Worm (Caenorhabditis elegans) whole organism, L4 larva: ENCODE data around the gene dhs-12.

Source experiments
- F37D6.2 ChIP-seq: sonication (generic microtip); optimal IDR thresholded peaks from 2 replicates; lab custom pipeline; 2016; ENCODE audit warnings: mild to moderate bottlenecking, missing genetic modification characterization, missing compliant biosample characterization
- T20F7.1 ChIP-seq: fragments of 200-800 bp; sonication (Bioruptor generic); optimal IDR thresholded peaks from 2 replicates; lab custom pipeline; 2018; ENCODE audit warnings: mild to moderate bottlenecking, missing genetic modification characterization, missing compliant biosample characterization
- Y48G9A.11 ChIP-seq: fragments of 200-800 bp; sonication (Bioruptor generic); IDR thresholded peaks from 2 replicates; pipeline ENCODE4 v1.3.6; 2022; ENCODE audit warnings: missing genetic modification reagents, missing genetic modification characterization, missing compliant biosample characterization
- Y75B8A.6 ChIP-seq: fragments of 200-800 bp; sonication (Bioruptor generic); IDR thresholded peaks from 2 replicates; pipeline ENCODE4 v1.3.6; 2022; ENCODE audit warnings: missing genetic modification reagents, missing genetic modification characterization, missing compliant biosample characterization
- aha-1 ChIP-seq: fragments of 150-350 bp; peaks from one replicate; lab custom pipeline; 2014; ENCODE audit warnings: missing biosample characterization, missing genetic modification characterization
- aly-2 ChIP-seq: sonication (generic microtip); optimal IDR thresholded peaks from 2 replicates; lab custom pipeline; 2018; ENCODE audit warnings: missing biosample characterization, missing genetic modification characterization
- ama-1 ChIP-seq: fragments of 150-350 bp; optimal IDR thresholded peaks from 2 replicates; lab custom pipeline; 2014; ENCODE audit warnings: inconsistent platforms, mixed read lengths
- arid-1 ChIP-seq: fragments of 200-800 bp; sonication (Bioruptor generic); conservative IDR thresholded peaks from 2 replicates; pipeline ENCODE4 v1.3.6; 2022; ENCODE audit warnings: missing genetic modification reagents, missing genetic modification characterization, missing compliant biosample characterization
- ceh-44 ChIP-seq: fragments of 200-800 bp; sonication (Bioruptor generic); IDR thresholded peaks from 2 replicates; pipeline ENCODE4 v1.3.6; 2022; ENCODE audit warnings: missing genetic modification reagents, missing genetic modification characterization, missing compliant biosample characterization
- daf-16 ChIP-seq, 3 experiments: sonication (generic microtip); optimal IDR thresholded peaks; 2 replicates each; lab custom pipeline; 2016 to 2017; ENCODE audit warnings: missing genetic modification characterization in 3 of 3, missing genetic modification reagents in 3 of 3, mild to moderate bottlenecking in 2 of 3, missing compliant biosample characterization in 2 of 3, missing biosample characterization in 1 of 3, moderate library complexity in 1 of 3
- dpl-1 ChIP-seq: fragments of 150-350 bp; optimal IDR thresholded peaks from 2 replicates; lab custom pipeline; 2014; ENCODE audit warnings: missing biosample characterization, missing genetic modification reagents, missing genetic modification characterization
- duxl-1 ChIP-seq: sonication (generic microtip); optimal IDR thresholded peaks from 2 replicates; lab custom pipeline; 2016; ENCODE audit warnings: mild to moderate bottlenecking, missing genetic modification characterization, moderate library complexity, missing compliant biosample characterization; ENCODE audit not compliant: poor library complexity
- dve-1 ChIP-seq: sonication (generic microtip); optimal IDR thresholded peaks from 2 replicates; lab custom pipeline; 2017; ENCODE audit warnings: antibody characterized with exemption, mild to moderate bottlenecking, missing genetic modification characterization, missing compliant biosample characterization; ENCODE audit not compliant: insufficient read depth
- egl-43 ChIP-seq: fragments of 200-800 bp; sonication (Bioruptor generic); IDR thresholded peaks from 2 replicates; pipeline ENCODE4 v1.3.6; 2022; ENCODE audit warnings: missing genetic modification reagents, missing genetic modification characterization, missing compliant biosample characterization
- fkh-10 ChIP-seq: fragments of 150-350 bp; optimal IDR thresholded peaks from 2 replicates; lab custom pipeline; 2014; ENCODE audit warnings: missing biosample characterization, missing genetic modification reagents, missing genetic modification characterization
- fos-1 ChIP-seq: fragments of 150-350 bp; optimal IDR thresholded peaks from 2 replicates; lab custom pipeline; 2014; ENCODE audit warnings: missing biosample characterization, missing genetic modification characterization
- hif-1 ChIP-seq, 2 experiments: sonication (generic microtip); optimal IDR thresholded peaks; 2 replicates each; lab custom pipeline; 2016 to 2017; ENCODE audit warnings: missing compliant biosample characterization in 2 of 2, missing genetic modification characterization in 2 of 2, missing genetic modification reagents in 2 of 2, missing genotype in 2 of 2, mild to moderate bottlenecking in 1 of 2
- hlh-11 ChIP-seq: fragments of 200-800 bp; sonication (Bioruptor generic); optimal IDR thresholded peaks from 2 replicates; lab custom pipeline; 2018; ENCODE audit warnings: mild to moderate bottlenecking, missing genetic modification characterization, missing compliant biosample characterization
- hlh-30 ChIP-seq: sonication (generic microtip); optimal IDR thresholded peaks from 2 replicates; lab custom pipeline; 2017; ENCODE audit warnings: antibody characterized with exemption, mild to moderate bottlenecking, missing genetic modification characterization, missing compliant biosample characterization; ENCODE audit not compliant: insufficient read depth
- hmg-1.1 ChIP-seq: fragments of 200-800 bp; sonication (Bioruptor generic); IDR thresholded peaks from 2 replicates; pipeline ENCODE4 v1.3.6; 2022; ENCODE audit warnings: missing genetic modification reagents, missing genetic modification characterization, missing compliant biosample characterization
- lin-13 ChIP-seq: fragments of 150-350 bp; optimal IDR thresholded peaks from 2 replicates; lab custom pipeline; 2014; ENCODE audit warnings: missing biosample characterization, missing genetic modification reagents, missing genetic modification characterization
- lin-38 ChIP-seq: fragments of 200-800 bp; sonication (Bioruptor generic); IDR thresholded peaks from 2 replicates; pipeline ENCODE4 v1.3.6; 2022; ENCODE audit warnings: missing genetic modification reagents, missing genetic modification characterization, missing compliant biosample characterization
- lsy-2 ChIP-seq, 2 experiments: fragments of 150-350 bp in 1 of 2; sonication (generic microtip) in 1 of 2; optimal IDR thresholded peaks; 2 replicates each; lab custom pipeline; 2014 to 2017; ENCODE audit warnings: missing biosample characterization in 2 of 2, missing genetic modification characterization in 2 of 2
- madf-5 ChIP-seq, 2 experiments: fragments of 200-800 bp; sonication (Bioruptor generic); IDR thresholded peaks; 2 replicates each; pipeline ENCODE4 v1.3.6; 2022; ENCODE audit warnings: missing compliant biosample characterization in 2 of 2, missing genetic modification characterization in 2 of 2
- madf-9 ChIP-seq: fragments of 200-800 bp; sonication (Bioruptor generic); conservative IDR thresholded peaks from 2 replicates; pipeline ENCODE4 v1.3.6; 2022; ENCODE audit warnings: missing genetic modification reagents, missing genetic modification characterization, missing compliant biosample characterization
- mdl-1 ChIP-seq, 2 experiments: fragments of 150-350 bp in 1 of 2; sonication (generic microtip) in 1 of 2; optimal IDR thresholded peaks; 2 replicates each; lab custom pipeline; 2014 to 2017; ENCODE audit warnings: missing biosample characterization in 2 of 2, missing genetic modification characterization in 2 of 2
- mep-1 ChIP-seq: fragments of 150-350 bp; sonication (generic microtip); optimal IDR thresholded peaks from 3 replicates; lab custom pipeline; 2014; ENCODE audit warnings: missing biosample characterization, missing genetic modification characterization
- mes-2 ChIP-seq: sonication (generic microtip); optimal IDR thresholded peaks from 2 replicates; lab custom pipeline; 2016; ENCODE audit warnings: missing genotype, mild to moderate bottlenecking, missing genetic modification characterization, missing compliant biosample characterization; ENCODE audit not compliant: poor library complexity, severe bottlenecking
- mxl-2 ChIP-seq: fragments of 200-800 bp; sonication (Bioruptor generic); conservative IDR thresholded peaks from 2 replicates; pipeline ENCODE4 v1.3.6; 2022; ENCODE audit warnings: missing genetic modification reagents, missing genetic modification characterization, missing compliant biosample characterization
- mxl-3 ChIP-seq: fragments of 200-800 bp; sonication (Bioruptor generic); optimal IDR thresholded peaks from 2 replicates; lab custom pipeline; 2018; ENCODE audit warnings: mild to moderate bottlenecking, missing genetic modification characterization, missing compliant biosample characterization
- nhr-11 ChIP-seq: fragments of 150-350 bp; optimal IDR thresholded peaks from 2 replicates; lab custom pipeline; 2014; ENCODE audit warnings: missing biosample characterization, missing genetic modification characterization
- nhr-28 ChIP-seq: fragments of 150-350 bp; optimal IDR thresholded peaks from 2 replicates; lab custom pipeline; 2014; ENCODE audit warnings: missing biosample characterization, missing genetic modification characterization
- nhr-41 ChIP-seq: fragments of 200-800 bp; sonication (Bioruptor generic); IDR thresholded peaks from 2 replicates; pipeline ENCODE4 v1.3.6; 2022; ENCODE audit warnings: missing genetic modification reagents, missing genetic modification characterization, missing compliant biosample characterization
- nhr-42 ChIP-seq: fragments of 200-800 bp; sonication (Bioruptor generic); IDR thresholded peaks from 2 replicates; pipeline ENCODE4 v1.3.6; 2022; ENCODE audit warnings: missing genetic modification characterization, missing compliant biosample characterization
- rbr-2 ChIP-seq: sonication (generic microtip); optimal IDR thresholded peaks from 2 replicates; lab custom pipeline; 2016; ENCODE audit warnings: missing genotype, missing genetic modification characterization, missing compliant biosample characterization
- set-16 ChIP-seq: fragments of 200-800 bp; sonication (Bioruptor generic); IDR thresholded peaks from 2 replicates; pipeline ENCODE4 v1.3.6; 2022; ENCODE audit warnings: missing genetic modification reagents, missing genetic modification characterization, missing compliant biosample characterization
- snpc-1.2 ChIP-seq: fragments of 200-800 bp; sonication (Bioruptor generic); IDR thresholded peaks from 2 replicates; pipeline ENCODE4 v1.3.6; 2022; ENCODE audit warnings: missing genetic modification reagents, missing genetic modification characterization, missing compliant biosample characterization
- spr-1 ChIP-seq: sonication (generic microtip); optimal IDR thresholded peaks from 2 replicates; lab custom pipeline; 2016; ENCODE audit warnings: mild to moderate bottlenecking, missing genetic modification characterization, missing compliant biosample characterization
- tag-97 ChIP-seq: fragments of 200-800 bp; sonication (Bioruptor generic); IDR thresholded peaks from 2 replicates; pipeline ENCODE4 v1.3.6; 2022; ENCODE audit warnings: missing genetic modification characterization, missing compliant biosample characterization
- unc-130 ChIP-seq: sonication (generic microtip); optimal IDR thresholded peaks from 2 replicates; lab custom pipeline; 2016; ENCODE audit warnings: missing genetic modification reagents, missing genetic modification characterization, missing compliant biosample characterization
- unc-62 ChIP-seq, 3 experiments: fragments of 150-350 bp in 1 of 3; sonication (generic microtip); optimal IDR thresholded peaks in 2 of 3; peaks in 1 of 3; 1 replicate in 1 of 3; 2 replicates in 2 of 3; lab custom pipeline; 2014 to 2017; ENCODE audit warnings: missing biosample characterization in 3 of 3, missing genetic modification characterization in 3 of 3, missing genetic modification reagents in 3 of 3, missing genotype in 1 of 3

The dhs-12 gene

DNA sequence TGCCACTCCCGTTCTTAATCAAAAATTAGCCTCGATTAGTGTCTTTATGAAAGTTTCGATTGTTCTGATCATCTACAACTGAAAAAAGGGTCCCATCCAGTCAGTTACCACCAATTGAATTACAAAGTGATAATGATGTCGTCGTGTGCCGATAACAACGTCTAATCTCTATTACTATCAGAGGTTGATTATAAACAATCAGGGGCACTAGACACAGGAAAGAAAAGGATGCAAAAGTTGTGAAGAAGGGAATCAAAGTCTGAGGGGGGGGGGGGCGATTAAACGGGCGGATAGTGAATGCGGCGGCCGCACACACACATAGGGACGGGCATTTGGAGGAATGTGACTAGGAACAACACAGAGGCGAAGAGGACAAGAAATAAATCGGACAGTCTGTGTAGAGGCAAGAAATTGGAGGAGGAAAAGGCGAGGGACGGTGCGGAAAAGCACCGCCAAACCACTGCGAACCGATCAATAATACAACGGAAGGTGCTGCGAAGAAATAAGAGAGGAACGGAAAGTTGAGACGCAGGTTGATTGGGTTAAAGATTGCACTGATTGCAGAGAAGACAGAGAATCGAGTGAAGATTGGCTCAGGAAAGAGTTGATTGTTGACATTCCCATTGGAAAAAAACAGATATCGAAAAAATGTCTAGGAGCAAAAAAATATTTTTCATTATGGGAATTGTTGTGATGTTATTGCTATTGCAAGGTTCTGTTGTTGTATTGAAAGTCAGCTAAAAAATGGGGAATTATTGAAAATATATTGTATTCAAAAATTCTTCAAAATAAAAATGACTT is 32.9 kb downstream of the dhs-12 start:
- TF ChIP-seq madf-5 (GFP tag; IDR thresholded peaks at IDR 0.05; lab: Robert Waterston, UW) = no peak
- TF ChIP-seq hlh-11 (tag; lab: Kevin White, UChicago) = peak; percentile 65
- TF ChIP-seq aha-1 (tag; lab: Kevin White, UChicago) = peak; percentile 89
- TF ChIP-seq set-16 = peak; percentile 24; the same call in 1 of the 2 replicates
- no peak for TF ChIP-seq nhr-28
- 0 out of 2 replicates have a peak, but pooled peaks have one; percentile 31 for TF ChIP-seq mxl-2 (GFP tag; lab: Robert Waterston, UW)
- TF ChIP-seq daf-16 (GFP tag; optimal IDR thresholded peaks at IDR 0.05; lab: Kevin White, UChicago) = peak in 1 of 2 experiments; percentile 92
- TF ChIP-seq daf-16 (tag; optimal IDR thresholded peaks at IDR 0.05; lab: Kevin White, UChicago) = peak; percentile 40
- peak; percentile 36 for TF ChIP-seq dve-1
- TF ChIP-seq unc-62 (GFP tag; optimal IDR thresholded peaks at IDR 0.05 in 1 of 2; lab: Kevin White, UChicago) = peak in 1 of 2 experiments; percentile 93
- TF ChIP-seq unc-62 (tag; optimal IDR thresholded peaks at IDR 0.05; lab: Kevin White, UChicago) = no peak
- peak; percentile 78 for TF ChIP-seq mxl-3
- TF ChIP-seq madf-9 (GFP tag; lab: Robert Waterston, UW) = no peak
- TF ChIP-seq Y48G9A.11 = no peak
- no peak for TF ChIP-seq spr-1 (tag; lab: Kevin White, UChicago)
- TF ChIP-seq egl-43 (GFP tag; lab: Robert Waterston, UW) = peak; percentile 16; the same call in 1 of the 2 replicates
- TF ChIP-seq, all 104 proteins: peak for 9

ce11 chrIV:10176252-10176730 is 34.0 kb downstream of the dhs-12 start, which contains the start of gene rack-1:
Gene rack-1 (plus strand): TSS chrIV:10176680.
- TF ChIP-seq hlh-11 (tag; lab: Kevin White, UChicago) = peak; percentile 48
- peak; percentile 44 for TF ChIP-seq nhr-28
- TF ChIP-seq daf-16 (GFP tag; optimal IDR thresholded peaks at IDR 0.05; lab: Kevin White, UChicago) = no peak
- TF ChIP-seq daf-16 (tag; optimal IDR thresholded peaks at IDR 0.05; lab: Kevin White, UChicago) = peak; percentile 38
- peak in 1 of 2 experiments; percentile 79 for TF ChIP-seq lsy-2 (tag; optimal IDR thresholded peaks at IDR 0.05; lab: Kevin White, UChicago)
- no peak for TF ChIP-seq madf-5 (GFP tag; IDR thresholded peaks at IDR 0.05; lab: Robert Waterston, UW)
- TF ChIP-seq dve-1 = peak; percentile 45
- peak in 1 of 2 experiments; percentile 7 for TF ChIP-seq mdl-1 (tag; optimal IDR thresholded peaks at IDR 0.05; lab: Kevin White, UChicago)
- TF ChIP-seq dpl-1 (GFP tag; lab: Kevin White, UChicago) = peak; percentile 38
- TF ChIP-seq tag-97 = no peak
- TF ChIP-seq hif-1 (tag; optimal IDR thresholded peaks at IDR 0.05; lab: Kevin White, UChicago) = peak in 1 of 2 experiments; percentile 18
- peak; percentile 78 for TF ChIP-seq mes-2
- no peak for TF ChIP-seq egl-43 (GFP tag; lab: Robert Waterston, UW)
- peak; percentile 51 for TF ChIP-seq lin-38
- peak; percentile 12 for TF ChIP-seq hlh-30 (tag; lab: Kevin White, UChicago)
- TF ChIP-seq hmg-1.1 (GFP tag; lab: Robert Waterston, UW) = peak; percentile 49
- TF ChIP-seq mep-1 = peak; percentile 65
- peak; percentile 17 for TF ChIP-seq unc-130
- peak; percentile 14 for TF ChIP-seq nhr-11 (tag; lab: Kevin White, UChicago)
- TF ChIP-seq duxl-1 (tag; lab: Kevin White, UChicago) = no peak
- no peak for TF ChIP-seq arid-1 (GFP tag; lab: Robert Waterston, UW)
- peak; percentile 54 for TF ChIP-seq aha-1 (tag; lab: Kevin White, UChicago)
- peak; percentile 16 for TF ChIP-seq mxl-3
- TF ChIP-seq rbr-2 (tag; lab: Kevin White, UChicago) = peak; percentile 39
- TF ChIP-seq fkh-10 (GFP tag; lab: Kevin White, UChicago) = peak; percentile 11
- TF ChIP-seq set-16 = no peak

DNA sequence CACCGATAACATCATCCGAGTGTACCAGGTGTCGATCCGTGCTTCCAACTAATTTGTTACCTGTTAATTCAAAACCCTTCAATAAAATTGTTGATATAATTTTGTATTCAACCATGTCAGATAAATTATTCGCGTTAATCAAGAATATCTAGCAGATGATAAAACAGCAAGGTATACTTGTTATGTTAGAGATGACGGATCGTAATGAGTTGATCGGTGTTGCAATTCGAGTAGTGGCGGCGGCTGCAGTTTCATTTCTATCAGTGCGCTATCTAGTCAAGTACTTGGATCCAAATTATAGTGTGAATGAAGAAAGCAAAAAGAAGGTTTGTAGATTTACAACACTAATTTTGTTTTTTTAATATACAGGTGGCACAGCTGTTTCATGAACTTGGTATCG is 35.5 kb downstream of the dhs-12 start, which contains the start of gene mspn-1:
Gene mspn-1, plus strand, starts transcription at position 190 of the 400 bp plus-strand sequence.
- TF ChIP-seq fos-1 = no peak
- no peak for TF ChIP-seq hlh-11 (tag; lab: Kevin White, UChicago)
- TF ChIP-seq daf-16 (GFP tag; optimal IDR thresholded peaks at IDR 0.05; lab: Kevin White, UChicago) = no peak
- TF ChIP-seq daf-16 (tag; optimal IDR thresholded peaks at IDR 0.05; lab: Kevin White, UChicago) = no peak
- TF ChIP-seq nhr-42 (GFP tag; lab: Robert Waterston, UW) = no peak
- no peak for TF ChIP-seq Y75B8A.6 (GFP tag; lab: Robert Waterston, UW)
- no peak for TF ChIP-seq mep-1
- TF ChIP-seq lin-38 = 0 out of 2 replicates have a peak, but pooled peaks have one; percentile 41
- no peak for TF ChIP-seq aly-2 (tag; lab: Kevin White, UChicago)
- no peak for TF ChIP-seq nhr-41 (GFP tag; lab: Robert Waterston, UW)
- peak; percentile 5 for TF ChIP-seq mes-2
- TF ChIP-seq madf-5 (GFP tag; IDR thresholded peaks at IDR 0.05; lab: Robert Waterston, UW) = 0 out of 4 replicates have a peak, but pooled peaks of 1 of the 2 experiments have one; percentile 12
- TF ChIP-seq lin-13 (GFP tag; lab: Kevin White, UChicago) = no peak
- no peak for TF ChIP-seq ceh-44 (GFP tag; lab: Robert Waterston, UW)
- TF ChIP-seq F37D6.2 (tag; lab: Kevin White, UChicago) = no peak
- TF ChIP-seq snpc-1.2 (GFP tag; lab: Robert Waterston, UW) = peak; percentile 71
- no peak for TF ChIP-seq ama-1
- no peak for TF ChIP-seq hlh-30 (tag; lab: Kevin White, UChicago)
- no peak for TF ChIP-seq T20F7.1
- no peak for TF ChIP-seq nhr-11 (tag; lab: Kevin White, UChicago)
